Worm (Caenorhabditis elegans): ENCODE measurements around the gene anat-1.
A peak's percentile ranks its signal among the peaks of the same experiment; 100 is the strongest.

The anat-1 gene

ce11 chrIV:6790438-6791124, 19.9 kb downstream of the anat-1 start, which contains the start of the genes C17H12.2 and vha-8 (continued):
- TF ChIP-seq tlf-1 (GFP tag; optimal IDR thresholded peaks at IDR 0.05) (peak; percentile 20), attf-6 (GFP tag; IDR thresholded peaks at IDR 0.05) (no peak), snpc-4 (GFP tag; optimal IDR thresholded peaks at IDR 0.05) (peak; percentile 45), snpc-4 (tag; optimal IDR thresholded peaks at IDR 0.05) (peak; percentile 29 to 68 (median 56)), Y95B8A.8 (GFP tag; IDR thresholded peaks at IDR 0.05) (no peak), snpc-3.4 (tag; optimal IDR thresholded peaks at IDR 0.05) (no peak), efl-1 (GFP tag; optimal IDR thresholded peaks at IDR 0.05) (peak; percentile 41), ets-4 (GFP tag; optimal IDR thresholded peaks at IDR 0.05) (peak; percentile 9), F23B12.7 (tag; optimal IDR thresholded peaks at IDR 0.05; ENCODE audit: insufficient read depth) (peak; percentile 85), F49E8.2 (tag; optimal IDR thresholded peaks at IDR 0.05; ENCODE audit: insufficient read depth) (no peak), hsf-1 (GFP tag; IDR thresholded peaks at IDR 0.05) (no peak), rcor-1 (GFP tag; IDR thresholded peaks at IDR 0.05) (0 out of 2 replicates have a peak, but pooled peaks have one; percentile 46), snpc-1.1 (tag; optimal IDR thresholded peaks at IDR 0.05; ENCODE audit: insufficient read depth) (no peak), cebp-1 (GFP tag; IDR thresholded peaks at IDR 0.05) (0 out of 2 replicates have a peak, but pooled peaks have one; percentile 19), cebp-1 (tag; optimal IDR thresholded peaks at IDR 0.05) (peak; percentile 83), gei-17 (GFP tag; optimal IDR thresholded peaks at IDR 0.05) (peak; percentile 9), C06A6.2 (GFP tag; conservative IDR thresholded peaks at IDR 0.05) (0 out of 2 replicates have a peak, but pooled peaks have one; percentile 28), him-1 (tag; optimal IDR thresholded peaks at IDR 0.05) (no peak), Y79H2A.3 (GFP tag; conservative IDR thresholded peaks at IDR 0.05) (no peak), T26A5.8 (tag; optimal IDR thresholded peaks at IDR 0.05) (no peak), ceh-58 (GFP tag; IDR thresholded peaks at IDR 0.05) (no peak), chd-7 (tag; optimal IDR thresholded peaks at IDR 0.05) (peak; percentile 46), mxl-1 (tag; optimal IDR thresholded peaks at IDR 0.05) (no peak), egl-18 (GFP tag; IDR thresholded peaks at IDR 0.05) (no peak), nhr-80 (tag; optimal IDR thresholded peaks at IDR 0.05) (peak; percentile 94), nfya-2 (GFP tag; IDR thresholded peaks at IDR 0.05) (no peak), lir-1 (GFP tag; conservative IDR thresholded peaks at IDR 0.05) (no peak), lin-35 (GFP tag; optimal IDR thresholded peaks at IDR 0.05) (peak in 1 of 3 experiments; percentile 84), hlh-26 (GFP tag; conservative IDR thresholded peaks at IDR 0.05) (no peak), lsy-27 (tag; optimal IDR thresholded peaks at IDR 0.05; ENCODE audit: borderline replicate concordance, insufficient read depth) (no peak), repo-1 (tag; optimal IDR thresholded peaks at IDR 0.05) (peak; percentile 32), akir-1 (GFP tag; optimal IDR thresholded peaks at IDR 0.05) (peak; percentile 7), F33H1.4 (GFP tag; IDR thresholded peaks at IDR 0.05) (peak; percentile 90), zfh-2 (GFP tag; conservative IDR thresholded peaks at IDR 0.05) (peak; percentile 55; the same call in 1 of the 2 replicates), ztf-18 (tag; optimal IDR thresholded peaks at IDR 0.05) (peak; percentile 39), nfyb-1 (GFP tag; IDR thresholded peaks at IDR 0.05) (peak; percentile 73; the same call in 1 of the 2 replicates), aptf-3 (GFP tag; IDR thresholded peaks at IDR 0.05) (no peak), athp-1 (tag; optimal IDR thresholded peaks at IDR 0.05) (peak; percentile 44), lin-26 (GFP tag; IDR thresholded peaks at IDR 0.05) (peak; percentile 75; the same call in 1 of the 2 replicates), lin-54 (GFP tag; optimal IDR thresholded peaks at IDR 0.05) (peak; percentile 73), Y67H2A.10 (GFP tag; conservative IDR thresholded peaks at IDR 0.05) (peak; percentile 78), madf-10 (tag; optimal IDR thresholded peaks at IDR 0.05) (peak; percentile 76), rpc-1 (optimal IDR thresholded peaks at IDR 0.05) (no peak), rpc-1 (tag; optimal IDR thresholded peaks at IDR 0.05) (no peak), nfya-1 (tag; optimal IDR thresholded peaks at IDR 0.05; ENCODE audit: borderline replicate concordance, insufficient read depth) (no peak), B0336.3 (GFP tag; IDR thresholded peaks at IDR 0.05) (peak; percentile 67), nhr-179 (tag; optimal IDR thresholded peaks at IDR 0.05) (no peak)

Data from whole organism, young adult.